Worm (Caenorhabditis elegans) whole organism, late embryonic: ENCODE measurements around the gene pot-2.
"Not testable (repeated sequence)": the region's sequence is repeated elsewhere in the genome, so short reads cannot be mapped to it uniquely, and the experiment has no call there.

Experiments used
- ceh-24 ChIP-seq: sonication (generic microtip); optimal IDR thresholded peaks from 2 replicates; lab custom pipeline; 2016; ENCODE audit warnings: mild to moderate bottlenecking, missing genetic modification characterization, missing compliant biosample characterization
- elt-2 ChIP-seq: sonication (generic microtip); optimal IDR thresholded peaks from 2 replicates; lab custom pipeline; 2016; ENCODE audit warnings: missing genetic modification reagents, missing genetic modification characterization, missing compliant biosample characterization
- ets-4 ChIP-seq: sonication (generic microtip); optimal IDR thresholded peaks from 2 replicates; lab custom pipeline; 2016; ENCODE audit warnings: missing genetic modification characterization, missing compliant biosample characterization
- tbx-2 ChIP-seq: sonication (generic microtip); optimal IDR thresholded peaks from 2 replicates; lab custom pipeline; 2016; ENCODE audit warnings: missing genetic modification characterization, missing compliant biosample characterization
- ttx-3 ChIP-seq: sonication (generic microtip); optimal IDR thresholded peaks from 2 replicates; lab custom pipeline; 2016; ENCODE audit warnings: missing genetic modification reagents, missing genetic modification characterization, missing compliant biosample characterization

DNA sequence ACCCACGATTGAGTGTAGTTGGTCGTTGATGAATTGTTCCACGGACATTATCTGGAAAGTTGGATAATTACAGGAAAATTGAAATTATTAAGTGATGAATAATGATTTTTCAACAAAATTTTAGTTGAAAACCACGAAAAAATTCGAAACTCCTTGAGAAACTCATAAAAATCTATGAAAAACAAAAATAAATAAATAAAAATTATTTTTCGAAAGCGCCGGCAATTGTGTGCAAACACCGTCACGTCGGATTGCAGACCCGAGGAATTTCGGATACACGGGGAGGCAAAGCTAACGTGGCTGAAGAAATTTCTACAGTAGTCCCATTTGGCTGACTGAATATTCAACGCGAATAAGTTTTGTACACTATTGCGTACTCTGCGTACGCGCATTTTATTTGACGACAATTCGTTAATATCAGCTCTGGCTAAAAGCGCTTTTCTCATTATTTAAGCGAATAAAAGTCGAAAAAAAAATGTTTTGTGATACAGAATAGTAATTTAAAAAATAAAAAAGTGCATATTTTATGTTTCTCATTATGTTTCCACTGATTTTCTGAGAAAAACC, 37.7 kb downstream of the pot-2 start, which contains the start of gene mog-4:
- TF ChIP-seq tbx-2 (tag; lab: Kevin White, UChicago), result peak; percentile 74
- not testable (repeated sequence) for TF ChIP-seq ceh-24, ttx-3
- peak; percentile 60 for TF ChIP-seq elt-2 (tag; lab: Kevin White, UChicago)
- TF ChIP-seq ets-4 (tag; lab: Kevin White, UChicago), result peak; percentile 80
